Fruit fly (Drosophila melanogaster) whole organism, embryonic: ENCODE measurements around the gene rogdi.

Experiments used
- Atf6 ChIP-seq: fragments of 200-800 bp; sonication (Bioruptor generic); IDR thresholded peaks from 2 replicates; pipeline ENCODE4 v1.3.6; 2022; ENCODE audit warnings: missing biosample characterization, missing genetic modification characterization
- Blimp-1 ChIP-seq: fragments of 200-800 bp; sonication (Bioruptor generic); optimal IDR thresholded peaks from 3 replicates; lab custom pipeline; 2018; ENCODE audit warnings: missing biosample characterization, missing genetic modification characterization, mild to moderate bottlenecking, moderate library complexity, missing genetic modification reagents
- CG10462 ChIP-seq: fragments of 200-800 bp; sonication (Bioruptor generic); optimal IDR thresholded peaks from 2 replicates; lab custom pipeline; 2016; ENCODE audit warnings: missing biosample characterization, missing genetic modification characterization
- CG12299 ChIP-seq: fragments of 200-800 bp; sonication (Bioruptor generic); optimal IDR thresholded peaks from 2 replicates; lab custom pipeline; 2018; ENCODE audit warnings: missing biosample characterization, mild to moderate bottlenecking, missing genetic modification characterization
- CG13296 ChIP-seq: fragments of 200-800 bp; sonication (Bioruptor generic); optimal IDR thresholded peaks from 3 replicates; lab custom pipeline; 2018; ENCODE audit warnings: missing biosample characterization, mild to moderate bottlenecking, missing genetic modification characterization
- CG13775 ChIP-seq: fragments of 200-800 bp; sonication (Bioruptor generic); optimal IDR thresholded peaks from 3 replicates; lab custom pipeline; 2017; ENCODE audit warnings: missing biosample characterization, mild to moderate bottlenecking, missing genetic modification characterization
- CG13894 ChIP-seq: fragments of 200-800 bp; sonication (Bioruptor generic); optimal IDR thresholded peaks from 3 replicates; lab custom pipeline; 2018; ENCODE audit warnings: missing biosample characterization, mild to moderate bottlenecking, missing genetic modification characterization, moderate library complexity
- CG14441 ChIP-seq: fragments of 200-800 bp; sonication (Bioruptor generic); IDR thresholded peaks from 2 replicates; pipeline ENCODE4 v1.3.6; 2022; ENCODE audit warnings: missing biosample characterization, missing genetic modification characterization
- CG15011 ChIP-seq: fragments of 200-800 bp; sonication (Bioruptor generic); optimal IDR thresholded peaks from 3 replicates; lab custom pipeline; 2018; ENCODE audit warnings: missing biosample characterization, mild to moderate bottlenecking, missing genetic modification characterization
- CG15269 ChIP-seq: fragments of 200-800 bp; sonication (Bioruptor generic); optimal IDR thresholded peaks from 2 replicates; lab custom pipeline; 2018; ENCODE audit warnings: missing biosample characterization, mild to moderate bottlenecking, missing genetic modification characterization, moderate library complexity
- CG16779 ChIP-seq: fragments of 200-800 bp; sonication (Bioruptor generic); IDR thresholded peaks from 2 replicates; pipeline ENCODE4 v1.3.6; 2022; ENCODE audit warnings: missing biosample characterization, missing genetic modification characterization
- CG17186 ChIP-seq: fragments of 200-800 bp; sonication (Bioruptor generic); optimal IDR thresholded peaks from 3 replicates; lab custom pipeline; 2017; ENCODE audit warnings: missing biosample characterization, missing genetic modification reagents, missing genetic modification characterization
- CG17568 ChIP-seq: fragments of 200-800 bp; sonication (Bioruptor generic); optimal IDR thresholded peaks from 2 replicates; lab custom pipeline; 2018; ENCODE audit warnings: missing biosample characterization, mild to moderate bottlenecking, missing genetic modification characterization, moderate library complexity
- CG17612 ChIP-seq: fragments of 200-800 bp; sonication (Bioruptor generic); IDR thresholded peaks from 2 replicates; pipeline ENCODE4 v1.3.6; 2022; ENCODE audit warnings: missing biosample characterization, missing genetic modification characterization
- CG18011 ChIP-seq: fragments of 200-800 bp; sonication (Bioruptor generic); optimal IDR thresholded peaks from 2 replicates; lab custom pipeline; 2017; ENCODE audit warnings: missing biosample characterization, missing genetic modification characterization, mild to moderate bottlenecking, moderate library complexity, missing genotype
- CG2678 ChIP-seq: fragments of 200-800 bp; sonication (Bioruptor generic); optimal IDR thresholded peaks from 3 replicates; lab custom pipeline; 2019; ENCODE audit warnings: missing biosample characterization, mild to moderate bottlenecking, missing genetic modification characterization, moderate library complexity
- CG4282 ChIP-seq: fragments of 200-800 bp; sonication (Bioruptor generic); optimal IDR thresholded peaks from 2 replicates; lab custom pipeline; 2016; ENCODE audit warnings: missing biosample characterization, missing genetic modification characterization
- CG5953 ChIP-seq: fragments of 200-800 bp; sonication (Bioruptor generic); IDR thresholded peaks from 2 replicates; pipeline ENCODE4 v1.3.6; 2022; ENCODE audit warnings: missing biosample characterization, missing genetic modification characterization
- CG6854 ChIP-seq: fragments of 200-800 bp; sonication (Bioruptor generic); optimal IDR thresholded peaks from 3 replicates; lab custom pipeline; 2017; ENCODE audit warnings: missing biosample characterization, mild to moderate bottlenecking, missing genetic modification characterization
- CG8290 ChIP-seq, 3 experiments: fragments of 200-800 bp; sonication (Bioruptor generic); optimal IDR thresholded peaks; 2 replicates each; lab custom pipeline; 2016 to 2019; ENCODE audit warnings: missing biosample characterization in 3 of 3, missing genetic modification characterization in 3 of 3, mild to moderate bottlenecking in 2 of 3, moderate library complexity in 1 of 3
- Dbx ChIP-seq: fragments of 200-800 bp; sonication (Bioruptor generic); IDR thresholded peaks from 3 replicates; pipeline ENCODE4 v1.3.6; 2022; ENCODE audit warnings: missing biosample characterization, missing genetic modification characterization
- HHEX ChIP-seq: fragments of 200-800 bp; sonication (Bioruptor generic); optimal IDR thresholded peaks from 3 replicates; lab custom pipeline; 2017; ENCODE audit warnings: missing biosample characterization, mild to moderate bottlenecking, missing genetic modification characterization, missing genetic modification reagents
- Hr3 ChIP-seq: fragments of 200-800 bp; sonication (Bioruptor generic); optimal IDR thresholded peaks from 3 replicates; lab custom pipeline; 2016; ENCODE audit warnings: missing biosample characterization, missing genetic modification characterization
- Optix ChIP-seq: fragments of 200-800 bp; sonication (Bioruptor generic); IDR thresholded peaks from 3 replicates; pipeline ENCODE4 v1.3.6; 2022; ENCODE audit warnings: missing biosample characterization, missing genetic modification characterization
- Rfx ChIP-seq: fragments of 200-800 bp; sonication (Bioruptor generic); IDR thresholded peaks from 2 replicates; pipeline ENCODE4 v1.3.6; 2022; ENCODE audit warnings: missing biosample characterization, missing genetic modification characterization
- Spps ChIP-seq: fragments of 200-800 bp; sonication (Bioruptor generic); optimal IDR thresholded peaks from 2 replicates; lab custom pipeline; 2018; ENCODE audit warnings: missing biosample characterization, mild to moderate bottlenecking, missing genetic modification characterization
- Tbp ChIP-seq: fragments of >200 bp; optimal IDR thresholded peaks from 2 replicates; lab custom pipeline; 2018; ENCODE audit warnings: missing biosample characterization, missing genetic modification characterization
- Vsx1 ChIP-seq: fragments of 200-800 bp; sonication (Bioruptor generic); optimal IDR thresholded peaks from 2 replicates; lab custom pipeline; 2017; ENCODE audit warnings: missing biosample characterization, mild to moderate bottlenecking, missing genetic modification characterization, missing genetic modification reagents
- ase ChIP-seq: fragments of 200-800 bp; sonication (Bioruptor generic); IDR thresholded peaks from 3 replicates; pipeline ENCODE4 v1.3.6; 2022; ENCODE audit warnings: missing biosample characterization, missing genetic modification characterization
- btn ChIP-seq: fragments of 200-800 bp; sonication (Bioruptor generic); optimal IDR thresholded peaks from 2 replicates; lab custom pipeline; 2016; ENCODE audit warnings: missing biosample characterization, missing genetic modification characterization
- caup ChIP-seq: fragments of 200-800 bp; sonication (Bioruptor generic); optimal IDR thresholded peaks from 3 replicates; lab custom pipeline; 2017; ENCODE audit warnings: missing biosample characterization, mild to moderate bottlenecking, missing genetic modification characterization, moderate library complexity; ENCODE audit not compliant: severe bottlenecking
- crol ChIP-seq: fragments of 200-800 bp; sonication (Bioruptor generic); IDR thresholded peaks from 2 replicates; pipeline ENCODE4 v1.3.6; 2022; ENCODE audit warnings: missing biosample characterization, missing genetic modification characterization
- cwo ChIP-seq: fragments of 200-800 bp; sonication (Bioruptor generic); optimal IDR thresholded peaks from 3 replicates; lab custom pipeline; 2017; ENCODE audit warnings: missing biosample characterization, missing genetic modification characterization, mild to moderate bottlenecking, moderate library complexity, missing genetic modification reagents
- fd64A ChIP-seq: fragments of 200-800 bp; sonication (Bioruptor generic); optimal IDR thresholded peaks from 3 replicates; lab custom pipeline; 2018; ENCODE audit warnings: missing biosample characterization, mild to moderate bottlenecking, missing genetic modification characterization
- fru ChIP-seq: fragments of >200 bp; optimal IDR thresholded peaks from 2 replicates; lab custom pipeline; 2017
- gem ChIP-seq: fragments of 200-800 bp; sonication (Bioruptor generic); optimal IDR thresholded peaks from 2 replicates; lab custom pipeline; 2019; ENCODE audit warnings: missing biosample characterization, mild to moderate bottlenecking, missing genetic modification characterization, moderate library complexity
- grau ChIP-seq: fragments of 200-800 bp; optimal IDR thresholded peaks from 3 replicates; lab custom pipeline; 2019; ENCODE audit warnings: missing biosample characterization, mild to moderate bottlenecking, missing genetic modification characterization, moderate library complexity
- ham ChIP-seq: fragments of 200-800 bp; sonication (Bioruptor generic); IDR thresholded peaks from 2 replicates; pipeline ENCODE4 v1.3.6; 2022; ENCODE audit warnings: missing biosample characterization, missing genetic modification characterization
- jigr1 ChIP-seq: fragments of 200-800 bp; sonication (Bioruptor generic); IDR thresholded peaks from 3 replicates; pipeline ENCODE4 v1.3.6; 2022; ENCODE audit warnings: missing biosample characterization, missing genetic modification characterization
- maf-S ChIP-seq: fragments of 200-800 bp; sonication (Bioruptor generic); optimal IDR thresholded peaks from 2 replicates; lab custom pipeline; 2016; ENCODE audit warnings: missing biosample characterization, missing genetic modification characterization
- schlank ChIP-seq: fragments of 200-800 bp; sonication (Bioruptor generic); optimal IDR thresholded peaks from 2 replicates; lab custom pipeline; 2018; ENCODE audit warnings: missing biosample characterization, mild to moderate bottlenecking, missing genetic modification characterization
- sim ChIP-seq: fragments of 200-800 bp; sonication (Bioruptor generic); IDR thresholded peaks from 2 replicates; pipeline ENCODE4 v1.3.6; 2022; ENCODE audit warnings: missing biosample characterization, missing genetic modification characterization
- slbo ChIP-seq: fragments of 200-800 bp; sonication (Bioruptor generic); IDR thresholded peaks from 2 replicates; pipeline ENCODE4 v1.3.6; 2022; ENCODE audit warnings: missing biosample characterization, missing genetic modification characterization
- slou ChIP-seq: fragments of 200-800 bp; sonication (Bioruptor generic); optimal IDR thresholded peaks from 3 replicates; lab custom pipeline; 2016; ENCODE audit warnings: missing biosample characterization, missing genetic modification characterization
- sob ChIP-seq: fragments of 200-800 bp; sonication (Bioruptor generic); IDR thresholded peaks from 2 replicates; pipeline ENCODE4 v1.3.6; 2022; ENCODE audit warnings: missing biosample characterization, missing genetic modification characterization
- tgo ChIP-seq: fragments of 200-800 bp; sonication (Bioruptor generic); IDR thresholded peaks from 3 replicates; pipeline ENCODE4 v1.3.6; 2022; ENCODE audit warnings: missing biosample characterization, missing genetic modification characterization
- toy ChIP-seq: fragments of 200-800 bp; sonication (Bioruptor generic); IDR thresholded peaks from 2 replicates; pipeline ENCODE4 v1.3.6; 2022; ENCODE audit warnings: missing biosample characterization, missing genetic modification characterization
- trem ChIP-seq: fragments of 200-800 bp; optimal IDR thresholded peaks from 3 replicates; lab custom pipeline; 2019; ENCODE audit warnings: missing biosample characterization, mild to moderate bottlenecking, missing genetic modification characterization, moderate library complexity
- z ChIP-seq: fragments of 200-800 bp; sonication (Bioruptor generic); IDR thresholded peaks from 3 replicates; pipeline ENCODE4 v1.3.6; 2022; ENCODE audit warnings: missing biosample characterization, missing genetic modification characterization

Gene rogdi

DNA sequence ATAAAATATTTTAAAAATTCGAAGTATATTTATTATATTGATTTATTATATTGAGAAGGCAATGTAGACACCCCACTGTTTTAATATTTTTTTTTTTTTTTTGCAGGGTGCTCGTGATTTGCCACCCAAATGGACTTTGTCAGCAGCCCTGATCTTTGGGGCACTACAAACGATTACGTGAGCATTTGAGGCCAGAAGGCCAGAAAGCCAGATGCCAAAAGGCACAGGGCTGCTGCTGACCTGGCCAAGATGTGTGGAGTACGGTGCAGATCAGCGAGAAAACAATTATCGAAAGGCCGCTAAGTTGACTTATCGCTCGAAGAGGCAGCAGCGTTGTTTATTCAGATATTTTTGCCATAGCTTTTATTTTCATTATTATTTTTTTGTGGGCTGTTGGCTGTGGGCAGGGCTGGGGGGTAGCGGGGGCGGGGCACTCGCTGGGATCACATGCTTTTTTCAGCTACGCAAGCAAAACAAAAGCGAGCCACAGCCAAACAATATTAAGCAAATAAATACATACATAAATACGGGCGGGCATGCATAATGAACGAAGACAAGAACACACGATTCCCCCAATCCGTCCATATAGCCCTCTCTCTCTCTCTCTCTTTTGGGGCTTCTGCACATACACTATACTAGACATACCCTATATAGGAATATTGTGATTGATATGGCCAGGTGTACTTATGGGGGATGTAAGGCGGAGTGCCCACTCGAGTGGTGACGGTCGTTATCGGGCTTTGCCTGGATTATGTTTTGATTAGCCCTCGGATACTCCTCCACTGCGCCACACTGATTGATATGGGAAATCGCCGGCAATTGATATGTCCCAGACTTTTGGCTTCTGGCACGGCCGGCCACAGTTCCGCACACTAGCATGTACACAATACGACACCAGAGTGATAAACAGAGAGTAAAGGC lies 45.8 kb upstream of the rogdi start (continued):
- TF ChIP-seq CG4282 (GFP tag; lab: Kevin White, UChicago) (no peak), CG12299 (tag; lab: Kevin White, UChicago) (peak; percentile 11), HHEX (GFP tag; lab: Kevin White, UChicago) (peak; percentile 15), Dbx (GFP tag; lab: Robert Waterston, UW) (peak; percentile 74), sob (GFP tag; lab: Robert Waterston, UW) (0 out of 2 replicates have a peak, but pooled peaks have one; percentile 8), CG6854 (GFP tag; lab: Kevin White, UChicago) (no peak), Blimp-1 (peak; percentile 7), CG5953 (0 out of 2 replicates have a peak, but pooled peaks have one; percentile 4), CG16779 (GFP tag; lab: Robert Waterston, UW) (no peak), CG2678 (tag; lab: Kevin White, UChicago) (peak; percentile 8), slou (GFP tag; lab: Kevin White, UChicago) (no peak), Rfx (GFP tag; lab: Robert Waterston, UW) (peak; percentile 41; the same call in 1 of the 2 replicates), toy (GFP tag; lab: Robert Waterston, UW) (no peak), tgo (GFP tag; lab: Robert Waterston, UW) (no peak; the same call in 2 of the 3 replicates), maf-S (GFP tag; lab: Kevin White, UChicago) (no peak), CG10462 (no peak), CG13296 (GFP tag; lab: Kevin White, UChicago) (peak; percentile 48), CG8290 (GFP tag; optimal IDR thresholded peaks at IDR 0.05; lab: Kevin White, UChicago) (no peak), CG8290 (tag; optimal IDR thresholded peaks at IDR 0.05; lab: Kevin White, UChicago) (peak in 1 of 2 experiments; percentile 2), CG17568 (GFP tag; lab: Kevin White, UChicago) (peak; percentile 42), CG15011 (GFP tag; lab: Kevin White, UChicago) (no peak), gem (tag; lab: Kevin White, UChicago) (peak; percentile 16), Hr3 (GFP tag; lab: Kevin White, UChicago) (no peak), Tbp (no peak), caup (GFP tag; lab: Kevin White, UChicago) (peak; percentile 64), btn (GFP tag; lab: Kevin White, UChicago) (no peak), z (GFP tag; lab: Robert Waterston, UW) (0 out of 3 replicates have a peak, but pooled peaks have one; percentile 33), Spps (tag; lab: Kevin White, UChicago) (no peak), sim (GFP tag; lab: Robert Waterston, UW) (no peak), CG17186 (GFP tag; lab: Kevin White, UChicago) (no peak), CG13775 (GFP tag; lab: Kevin White, UChicago) (no peak), CG17612 (GFP tag; lab: Robert Waterston, UW) (no peak), schlank (peak; percentile 7), crol (GFP tag; lab: Robert Waterston, UW) (peak; percentile 82), CG18011 (GFP tag; lab: Kevin White, UChicago) (no peak), ase (GFP tag; lab: Robert Waterston, UW) (0 out of 3 replicates have a peak, but pooled peaks have one; percentile 28), Optix (GFP tag; lab: Robert Waterston, UW) (no peak), trem (tag; lab: Kevin White, UChicago) (no peak), CG13894 (peak; percentile 77), slbo (peak; percentile 56), grau (tag; lab: Kevin White, UChicago) (peak; percentile 14), ham (GFP tag; lab: Robert Waterston, UW) (no peak), CG14441 (GFP tag; lab: Robert Waterston, UW) (no peak), fru (lab: Kevin White, UChicago) (no peak), fd64A (GFP tag; lab: Kevin White, UChicago) (peak; percentile 28), Atf6 (GFP tag; lab: Robert Waterston, UW) (peak; percentile 57; the same call in 1 of the 2 replicates), Vsx1 (peak; percentile 84), jigr1 (GFP tag; lab: Robert Waterston, UW) (no peak), cwo (peak; percentile 95), CG15269 (tag; lab: Kevin White, UChicago) (no peak)
